Worm (Caenorhabditis elegans) whole organism, L4 larva: ENCODE data around the gene Y55D5A.1.

Experiments used
- D1046.2 ChIP-seq: fragments of 200-800 bp; sonication (Bioruptor generic); IDR thresholded peaks from 2 replicates; pipeline ENCODE4 v1.3.6; 2022; ENCODE audit warnings: missing genetic modification characterization, missing compliant biosample characterization
- F10B5.3 ChIP-seq: sonication (generic microtip); optimal IDR thresholded peaks from 2 replicates; lab custom pipeline; 2016; ENCODE audit warnings: mild to moderate bottlenecking, missing genetic modification characterization, missing compliant biosample characterization
- F26F4.8 ChIP-seq: fragments of 200-800 bp; sonication (Bioruptor generic); conservative IDR thresholded peaks from 2 replicates; pipeline ENCODE4 v1.3.6; 2022; ENCODE audit warnings: missing genetic modification characterization, missing compliant biosample characterization
- F49E8.2 ChIP-seq: sonication (generic microtip); optimal IDR thresholded peaks from 2 replicates; lab custom pipeline; 2016; ENCODE audit warnings: missing compliant biosample characterization, mild to moderate bottlenecking, missing genetic modification characterization, borderline replicate concordance
- T26A8.4 ChIP-seq: fragments of 200-800 bp; sonication (Bioruptor generic); IDR thresholded peaks from 2 replicates; pipeline ENCODE4 v1.3.6; 2022; ENCODE audit warnings: missing genetic modification characterization, missing compliant biosample characterization
- Y105C5A.15 ChIP-seq: fragments of 200-800 bp; sonication (Bioruptor generic); IDR thresholded peaks from 2 replicates; pipeline ENCODE4 v1.3.6; 2022; ENCODE audit warnings: missing genetic modification characterization, missing compliant biosample characterization
- Y48G9A.11 ChIP-seq: fragments of 200-800 bp; sonication (Bioruptor generic); IDR thresholded peaks from 2 replicates; pipeline ENCODE4 v1.3.6; 2022; ENCODE audit warnings: missing genetic modification reagents, missing genetic modification characterization, missing compliant biosample characterization
- ZK337.2 ChIP-seq: fragments of 200-800 bp; sonication (Bioruptor generic); IDR thresholded peaks from 2 replicates; pipeline ENCODE4 v1.3.6; 2022; ENCODE audit warnings: missing genetic modification reagents, missing genetic modification characterization, missing compliant biosample characterization
- aha-1 ChIP-seq: fragments of 150-350 bp; peaks from one replicate; lab custom pipeline; 2014; ENCODE audit warnings: missing biosample characterization, missing genetic modification characterization
- ceh-32 ChIP-seq: sonication (generic microtip); optimal IDR thresholded peaks from 2 replicates; lab custom pipeline; 2016; ENCODE audit warnings: mild to moderate bottlenecking, missing genetic modification characterization, missing compliant biosample characterization; ENCODE audit not compliant: poor library complexity
- ceh-44 ChIP-seq: fragments of 200-800 bp; sonication (Bioruptor generic); IDR thresholded peaks from 2 replicates; pipeline ENCODE4 v1.3.6; 2022; ENCODE audit warnings: missing genetic modification reagents, missing genetic modification characterization, missing compliant biosample characterization
- ceh-62 ChIP-seq: sonication (generic microtip); optimal IDR thresholded peaks from 2 replicates; lab custom pipeline; 2017; ENCODE audit warnings: missing biosample characterization, missing genetic modification characterization
- ceh-82 ChIP-seq: sonication (generic microtip); optimal IDR thresholded peaks from 2 replicates; lab custom pipeline; 2017; ENCODE audit warnings: missing biosample characterization, missing genetic modification characterization
- ctbp-1 ChIP-seq: fragments of 200-800 bp; sonication (Bioruptor generic); IDR thresholded peaks from 2 replicates; pipeline ENCODE4 v1.3.6; 2022; ENCODE audit warnings: missing genetic modification reagents, missing genetic modification characterization, missing compliant biosample characterization
- daf-19 ChIP-seq: fragments of 200-800 bp; sonication (Bioruptor generic); conservative IDR thresholded peaks from 2 replicates; pipeline ENCODE4 v1.3.6; 2022; ENCODE audit warnings: missing genetic modification characterization, missing compliant biosample characterization
- daf-8 ChIP-seq: fragments of 200-800 bp; sonication (Bioruptor generic); IDR thresholded peaks from 2 replicates; pipeline ENCODE4 v1.3.6; 2022; ENCODE audit warnings: missing genetic modification characterization, missing compliant biosample characterization
- dmd-8 ChIP-seq: fragments of 200-800 bp; sonication (Bioruptor generic); IDR thresholded peaks from 2 replicates; pipeline ENCODE4 v1.3.6; 2022; ENCODE audit warnings: missing genetic modification characterization, missing compliant biosample characterization
- dmd-9 ChIP-seq: fragments of 200-800 bp; sonication (Bioruptor generic); IDR thresholded peaks from 2 replicates; pipeline ENCODE4 v1.3.6; 2022; ENCODE audit warnings: missing genetic modification reagents, missing genetic modification characterization, missing compliant biosample characterization
- dpl-1 ChIP-seq: fragments of 150-350 bp; optimal IDR thresholded peaks from 2 replicates; lab custom pipeline; 2014; ENCODE audit warnings: missing biosample characterization, missing genetic modification reagents, missing genetic modification characterization
- duxl-1 ChIP-seq: sonication (generic microtip); optimal IDR thresholded peaks from 2 replicates; lab custom pipeline; 2016; ENCODE audit warnings: mild to moderate bottlenecking, missing genetic modification characterization, moderate library complexity, missing compliant biosample characterization; ENCODE audit not compliant: poor library complexity
- egl-43 ChIP-seq: fragments of 200-800 bp; sonication (Bioruptor generic); IDR thresholded peaks from 2 replicates; pipeline ENCODE4 v1.3.6; 2022; ENCODE audit warnings: missing genetic modification reagents, missing genetic modification characterization, missing compliant biosample characterization
- fos-1 ChIP-seq: fragments of 150-350 bp; optimal IDR thresholded peaks from 2 replicates; lab custom pipeline; 2014; ENCODE audit warnings: missing biosample characterization, missing genetic modification characterization
- gei-8 ChIP-seq: fragments of 200-800 bp; sonication (Bioruptor generic); optimal IDR thresholded peaks from 2 replicates; lab custom pipeline; 2018; ENCODE audit warnings: mild to moderate bottlenecking, missing genetic modification characterization, missing compliant biosample characterization
- hmg-1.1 ChIP-seq: fragments of 200-800 bp; sonication (Bioruptor generic); IDR thresholded peaks from 2 replicates; pipeline ENCODE4 v1.3.6; 2022; ENCODE audit warnings: missing genetic modification reagents, missing genetic modification characterization, missing compliant biosample characterization
- lin-29 ChIP-seq: fragments of 200-800 bp; sonication (Bioruptor generic); IDR thresholded peaks from 2 replicates; pipeline ENCODE4 v1.3.6; 2022; ENCODE audit warnings: missing genetic modification reagents, missing genetic modification characterization, missing compliant biosample characterization
- lin-38 ChIP-seq: fragments of 200-800 bp; sonication (Bioruptor generic); IDR thresholded peaks from 2 replicates; pipeline ENCODE4 v1.3.6; 2022; ENCODE audit warnings: missing genetic modification reagents, missing genetic modification characterization, missing compliant biosample characterization
- lsy-2 ChIP-seq, 2 experiments: fragments of 150-350 bp in 1 of 2; sonication (generic microtip) in 1 of 2; optimal IDR thresholded peaks; 2 replicates each; lab custom pipeline; 2014 to 2017; ENCODE audit warnings: missing biosample characterization in 2 of 2, missing genetic modification characterization in 2 of 2
- mxl-3 ChIP-seq: fragments of 200-800 bp; sonication (Bioruptor generic); optimal IDR thresholded peaks from 2 replicates; lab custom pipeline; 2018; ENCODE audit warnings: mild to moderate bottlenecking, missing genetic modification characterization, missing compliant biosample characterization
- nhr-111 ChIP-seq: fragments of 200-800 bp; sonication (Bioruptor generic); optimal IDR thresholded peaks from 2 replicates; lab custom pipeline; 2018; ENCODE audit warnings: mild to moderate bottlenecking, missing genetic modification characterization, missing compliant biosample characterization
- nhr-25 ChIP-seq: sonication (generic microtip); optimal IDR thresholded peaks from 2 replicates; lab custom pipeline; 2017; ENCODE audit warnings: missing genetic modification characterization, mild to moderate bottlenecking, missing compliant biosample characterization, antibody characterized with exemption, moderate library complexity, borderline replicate concordance; ENCODE audit not compliant: insufficient read depth
- nhr-41 ChIP-seq: fragments of 200-800 bp; sonication (Bioruptor generic); IDR thresholded peaks from 2 replicates; pipeline ENCODE4 v1.3.6; 2022; ENCODE audit warnings: missing genetic modification reagents, missing genetic modification characterization, missing compliant biosample characterization
- nhr-42 ChIP-seq: fragments of 200-800 bp; sonication (Bioruptor generic); IDR thresholded peaks from 2 replicates; pipeline ENCODE4 v1.3.6; 2022; ENCODE audit warnings: missing genetic modification characterization, missing compliant biosample characterization
- nhr-6 ChIP-seq: fragments of 150-350 bp; optimal IDR thresholded peaks from 2 replicates; lab custom pipeline; 2014; ENCODE audit warnings: missing biosample characterization, missing genetic modification characterization
- nhr-77 ChIP-seq: fragments of 150-350 bp; optimal IDR thresholded peaks from 2 replicates; lab custom pipeline; 2014; ENCODE audit warnings: missing biosample characterization, missing genetic modification characterization
- pha-4 ChIP-seq, 2 experiments: fragments of 150-350 bp in 1 of 2; fragments of 200-800 bp in 1 of 2; sonication (Bioruptor generic) in 1 of 2; IDR thresholded peaks in 1 of 2; optimal IDR thresholded peaks in 1 of 2; 2 replicates each; pipeline versions ENCODE4 v1.3.6 to Lab custom; 2014 to 2022; ENCODE audit warnings: missing genetic modification characterization in 2 of 2, missing genetic modification reagents in 2 of 2, missing biosample characterization in 1 of 2, missing compliant biosample characterization in 1 of 2
- php-3 ChIP-seq: fragments of 200-800 bp; sonication (Bioruptor generic); IDR thresholded peaks from 2 replicates; pipeline ENCODE4 v1.3.6; 2022; ENCODE audit warnings: missing genetic modification reagents, missing genetic modification characterization, missing compliant biosample characterization
- pqm-1 ChIP-seq: sonication (generic microtip); optimal IDR thresholded peaks from 2 replicates; lab custom pipeline; 2017; ENCODE audit warnings: missing biosample characterization, missing genetic modification characterization
- rbr-2 ChIP-seq: sonication (generic microtip); optimal IDR thresholded peaks from 2 replicates; lab custom pipeline; 2016; ENCODE audit warnings: missing genotype, missing genetic modification characterization, missing compliant biosample characterization
- sdz-12 ChIP-seq: fragments of 200-800 bp; sonication (Bioruptor generic); optimal IDR thresholded peaks from 2 replicates; lab custom pipeline; 2018; ENCODE audit warnings: mild to moderate bottlenecking, missing genetic modification characterization, missing compliant biosample characterization
- snpc-1.2 ChIP-seq: fragments of 200-800 bp; sonication (Bioruptor generic); IDR thresholded peaks from 2 replicates; pipeline ENCODE4 v1.3.6; 2022; ENCODE audit warnings: missing genetic modification reagents, missing genetic modification characterization, missing compliant biosample characterization
- snpc-4 ChIP-seq: fragments of 150-350 bp; optimal IDR thresholded peaks from 2 replicates; lab custom pipeline; 2014; ENCODE audit warnings: missing biosample characterization, missing genetic modification characterization
- spr-3 ChIP-seq: fragments of 200-800 bp; sonication (Bioruptor generic); optimal IDR thresholded peaks from 2 replicates; lab custom pipeline; 2018; ENCODE audit warnings: mild to moderate bottlenecking, missing genetic modification characterization, missing compliant biosample characterization
- tag-97 ChIP-seq: fragments of 200-800 bp; sonication (Bioruptor generic); IDR thresholded peaks from 2 replicates; pipeline ENCODE4 v1.3.6; 2022; ENCODE audit warnings: missing genetic modification characterization, missing compliant biosample characterization
- unc-130 ChIP-seq: sonication (generic microtip); optimal IDR thresholded peaks from 2 replicates; lab custom pipeline; 2016; ENCODE audit warnings: missing genetic modification reagents, missing genetic modification characterization, missing compliant biosample characterization
- unc-62 ChIP-seq, 3 experiments: fragments of 150-350 bp in 1 of 3; sonication (generic microtip); optimal IDR thresholded peaks in 2 of 3; peaks in 1 of 3; 1 replicate in 1 of 3; 2 replicates in 2 of 3; lab custom pipeline; 2014 to 2017; ENCODE audit warnings: missing biosample characterization in 3 of 3, missing genetic modification characterization in 3 of 3, missing genetic modification reagents in 3 of 3, missing genotype in 1 of 3
- zfp-2 ChIP-seq: sonication (generic microtip); optimal IDR thresholded peaks from 2 replicates; lab custom pipeline; 2016; ENCODE audit warnings: mild to moderate bottlenecking, missing genetic modification characterization, missing compliant biosample characterization
- zfp-3 ChIP-seq: fragments of 200-800 bp; sonication (Bioruptor generic); conservative IDR thresholded peaks from 2 replicates; pipeline ENCODE4 v1.3.6; 2022; ENCODE audit warnings: missing genetic modification reagents, missing genetic modification characterization, missing compliant biosample characterization
- zip-11 ChIP-seq: fragments of 200-800 bp; sonication (Bioruptor generic); IDR thresholded peaks from 2 replicates; pipeline ENCODE4 v1.3.6; 2022; ENCODE audit warnings: missing genetic modification characterization, missing compliant biosample characterization
- zip-2 ChIP-seq: fragments of 150-350 bp; optimal IDR thresholded peaks from 2 replicates; lab custom pipeline; 2014; ENCODE audit warnings: missing biosample characterization, missing genetic modification characterization
- ztf-11 ChIP-seq: fragments of 150-350 bp; optimal IDR thresholded peaks from 2 replicates; lab custom pipeline; 2014; ENCODE audit warnings: missing biosample characterization, missing genetic modification characterization
- ztf-7 ChIP-seq: fragments of 150-350 bp; optimal IDR thresholded peaks from 2 replicates; lab custom pipeline; 2014; ENCODE audit warnings: missing biosample characterization, missing genetic modification characterization

The Y55D5A.1 gene

DNA sequence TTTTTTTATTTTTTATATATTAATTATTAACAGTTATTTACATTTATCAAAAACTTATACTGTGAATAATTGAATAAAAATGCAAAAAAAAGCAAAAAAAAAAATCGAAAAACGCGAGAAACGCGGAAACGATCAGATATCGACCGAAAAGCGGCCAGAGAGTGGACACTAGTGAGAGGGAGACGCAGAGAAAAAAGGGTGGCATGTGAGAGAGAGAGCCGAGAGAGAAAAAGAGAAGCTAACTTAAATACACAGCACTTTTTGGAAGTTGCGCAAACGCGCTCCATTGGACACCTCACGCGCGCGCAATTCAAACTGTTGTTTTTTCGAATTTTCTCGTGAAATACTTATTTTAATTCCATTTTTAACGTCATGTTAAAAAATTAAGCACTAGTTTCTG, 15.7 kb upstream of the Y55D5A.1 start (continued):
- peak; percentile 71 for TF ChIP-seq pha-4 (GFP tag; IDR thresholded peaks at IDR 0.05; lab: Robert Waterston, UW)
- TF ChIP-seq pha-4 (tag; optimal IDR thresholded peaks at IDR 0.05; lab: Kevin White, UChicago): peak; percentile 44
- TF ChIP-seq fos-1 (tag; lab: Kevin White, UChicago): no peak
- TF ChIP-seq lin-38 (GFP tag; lab: Robert Waterston, UW): peak; percentile 98
- TF ChIP-seq snpc-4 (tag; lab: Kevin White, UChicago): no peak
- no peak for TF ChIP-seq gei-8 (GFP tag; lab: Kevin White, UChicago)
- no peak for TF ChIP-seq ztf-11 (tag; lab: Kevin White, UChicago)
- TF ChIP-seq zfp-2 (tag; lab: Kevin White, UChicago): no peak
- TF ChIP-seq hmg-1.1 (GFP tag; lab: Robert Waterston, UW): peak; percentile 85
- no peak for TF ChIP-seq Y48G9A.11
- no peak for TF ChIP-seq tag-97 (GFP tag; lab: Robert Waterston, UW)
- no peak for TF ChIP-seq F10B5.3 (tag; lab: Kevin White, UChicago)
- TF ChIP-seq ctbp-1 (GFP tag; lab: Robert Waterston, UW): peak; percentile 57; the same call in 1 of the 2 replicates
- TF ChIP-seq dmd-9 (GFP tag; lab: Robert Waterston, UW): no peak
- TF ChIP-seq nhr-77: peak; percentile 20
- TF ChIP-seq zfp-3 (GFP tag; lab: Robert Waterston, UW): no peak
- TF ChIP-seq spr-3 (GFP tag; lab: Kevin White, UChicago): no peak
- TF ChIP-seq rbr-2 (tag; lab: Kevin White, UChicago): peak; percentile 82
- TF ChIP-seq T26A8.4 (GFP tag; lab: Robert Waterston, UW): peak; percentile 16; the same call in 1 of the 2 replicates
- no peak for TF ChIP-seq aha-1
- TF ChIP-seq snpc-1.2: no peak
- no peak for TF ChIP-seq ceh-82
- no peak for TF ChIP-seq egl-43 (GFP tag; lab: Robert Waterston, UW)
- no peak for TF ChIP-seq zip-2 (tag; lab: Kevin White, UChicago)
- TF ChIP-seq unc-62 (GFP tag; optimal IDR thresholded peaks at IDR 0.05 in 1 of 2; lab: Kevin White, UChicago): peak in 1 of 2 experiments; percentile 90
- TF ChIP-seq unc-62 (tag; optimal IDR thresholded peaks at IDR 0.05; lab: Kevin White, UChicago): no peak
- TF ChIP-seq dmd-8: no peak
- TF ChIP-seq nhr-111 (GFP tag; lab: Kevin White, UChicago): no peak
- peak; percentile 72 for TF ChIP-seq unc-130 (GFP tag; lab: Kevin White, UChicago)
- TF ChIP-seq lsy-2 (tag; optimal IDR thresholded peaks at IDR 0.05; lab: Kevin White, UChicago): peak; percentile 41 to 84
- no peak for TF ChIP-seq duxl-1 (tag; lab: Kevin White, UChicago)
- TF ChIP-seq ceh-62 (tag; lab: Kevin White, UChicago): no peak
- TF ChIP-seq nhr-6 (tag; lab: Kevin White, UChicago): peak; percentile 30
- no peak for TF ChIP-seq nhr-25 (tag; lab: Kevin White, UChicago)
- peak; percentile 86 for TF ChIP-seq dpl-1 (GFP tag; lab: Kevin White, UChicago)
- TF ChIP-seq ztf-7 (tag; lab: Kevin White, UChicago): no peak
- peak; percentile 45; the same call in 1 of the 2 replicates for TF ChIP-seq lin-29 (GFP tag; lab: Robert Waterston, UW)
- TF ChIP-seq pqm-1 (tag; lab: Kevin White, UChicago): no peak
- no peak for TF ChIP-seq ZK337.2
- no peak for TF ChIP-seq ceh-44 (GFP tag; lab: Robert Waterston, UW)
- no peak for TF ChIP-seq daf-8 (GFP tag; lab: Robert Waterston, UW)
- no peak for TF ChIP-seq F26F4.8 (GFP tag; lab: Robert Waterston, UW)
- TF ChIP-seq F49E8.2 (tag; lab: Kevin White, UChicago): no peak
- no peak for TF ChIP-seq php-3 (GFP tag; lab: Robert Waterston, UW)
- no peak for TF ChIP-seq nhr-41 (GFP tag; lab: Robert Waterston, UW)
- TF ChIP-seq Y105C5A.15 (GFP tag; lab: Robert Waterston, UW): no peak
- TF ChIP-seq D1046.2 (GFP tag; lab: Robert Waterston, UW): no peak
- TF ChIP-seq mxl-3 (GFP tag; lab: Kevin White, UChicago): peak; percentile 31
- TF ChIP-seq ceh-32 (tag; lab: Kevin White, UChicago): no peak
- TF ChIP-seq sdz-12 (GFP tag; lab: Kevin White, UChicago): no peak
- no peak for TF ChIP-seq zip-11 (GFP tag; lab: Robert Waterston, UW)
- TF ChIP-seq daf-19: no peak
- no peak for TF ChIP-seq nhr-42 (GFP tag; lab: Robert Waterston, UW)
